Worm (Caenorhabditis elegans) whole organism, mixed stage, embryonic: ENCODE data around the gene bath-28.

Source experiments
- ces-1 ChIP-seq: fragments of 150-350 bp; optimal IDR thresholded peaks from 2 replicates; lab custom pipeline; 2014; ENCODE audit warnings: missing biosample characterization, missing genetic modification reagents, missing genetic modification characterization
- drap-1 ChIP-seq: fragments of 200-800 bp; sonication (Bioruptor generic); optimal IDR thresholded peaks from 3 replicates; lab custom pipeline; 2018; ENCODE audit warnings: mild to moderate bottlenecking, missing genetic modification characterization, missing compliant biosample characterization
- nhr-237 ChIP-seq: fragments of 150-350 bp; optimal IDR thresholded peaks from 2 replicates; lab custom pipeline; 2014; ENCODE audit warnings: missing biosample characterization, missing genetic modification characterization

- TF ChIP-seq drap-1 (GFP tag; lab: Kevin White, UChicago) (no peak), ces-1 (GFP tag; lab: Kevin White, UChicago) (no peak), nhr-237 (no peak)
Observed at ce11 chrII:3341989-3342388, 2.8 kb downstream of the bath-28 start, which contains the start of gene F14D2.11.
